Fruit fly (Drosophila melanogaster): ENCODE results near the gene CG34448.

CG34448 gene

DNA sequence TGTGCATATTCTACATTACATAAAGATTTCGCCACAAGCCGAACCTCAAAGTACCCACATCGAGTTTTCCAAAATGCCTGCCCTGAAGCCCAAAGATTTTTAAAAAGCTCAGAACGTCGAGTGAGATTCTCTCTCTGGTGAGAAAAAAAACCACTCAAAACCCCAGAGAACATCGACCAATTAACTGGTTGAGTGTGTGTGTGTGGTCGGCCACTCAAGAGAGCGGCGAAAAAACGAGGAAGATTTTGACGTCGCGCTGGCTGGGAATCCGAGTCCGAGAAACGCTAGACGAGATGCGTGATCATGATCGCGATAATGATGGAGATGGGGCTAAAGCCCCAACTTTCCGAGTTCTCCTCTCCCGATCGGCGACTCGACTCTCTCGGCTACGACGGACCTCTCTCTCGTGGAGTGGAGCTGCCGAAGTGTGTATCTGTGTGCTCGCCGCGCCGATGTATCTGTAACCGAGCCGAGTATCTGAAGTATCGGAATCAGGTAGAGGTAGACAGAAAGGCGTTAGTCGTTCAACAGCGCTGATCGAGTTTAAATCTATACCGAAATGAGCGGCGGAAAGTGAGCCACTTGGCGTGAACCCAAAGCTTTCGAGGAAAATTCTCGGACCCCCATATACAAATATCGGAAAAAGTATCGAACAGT lies 33.1 kb upstream of the CG34448 start (continued):
- no peak for TF ChIP-seq fu2 (GFP tag; optimal IDR thresholded peaks at IDR 0.05)
- TF ChIP-seq cwo (GFP tag; optimal IDR thresholded peaks at IDR 0.05), result no peak
- TF ChIP-seq Stat92E (GFP tag; optimal IDR thresholded peaks at IDR 0.05), result no peak
- TF ChIP-seq CG8944 (GFP tag; optimal IDR thresholded peaks at IDR 0.05), result no peak
- TF ChIP-seq rib (GFP tag; IDR thresholded peaks at IDR 0.05), result no peak
- no peak for TF ChIP-seq Bdp1 (GFP tag; optimal IDR thresholded peaks at IDR 0.05)
- TF ChIP-seq salm (tag; optimal IDR thresholded peaks at IDR 0.05), result no peak
- no peak for TF ChIP-seq twi (tag; optimal IDR thresholded peaks at IDR 0.05)
- no peak for TF ChIP-seq exex (tag; optimal IDR thresholded peaks at IDR 0.05)
- no peak for TF ChIP-seq slp2 (GFP tag; optimal IDR thresholded peaks at IDR 0.05)
- TF ChIP-seq ftz-f1 (GFP tag; optimal IDR thresholded peaks at IDR 0.05), result no peak
- no peak for TF ChIP-seq crp (GFP tag; optimal IDR thresholded peaks at IDR 0.05)
- no peak for TF ChIP-seq dati (GFP tag; IDR thresholded peaks at IDR 0.05)
- TF ChIP-seq p53 (GFP tag; optimal IDR thresholded peaks at IDR 0.05), result no peak
- TF ChIP-seq HHEX (GFP tag; optimal IDR thresholded peaks at IDR 0.05), result no peak
- no peak for TF ChIP-seq slou (GFP tag; optimal IDR thresholded peaks at IDR 0.05)
- TF ChIP-seq CG15269 (tag; optimal IDR thresholded peaks at IDR 0.05), result no peak
- no peak for TF ChIP-seq CG15696 (tag; optimal IDR thresholded peaks at IDR 0.05)
- no peak for TF ChIP-seq Xbp1 (GFP tag; optimal IDR thresholded peaks at IDR 0.05)
- TF ChIP-seq dysf (GFP tag; IDR thresholded peaks at IDR 0.05), result no peak
- peak; percentile 13 for TF ChIP-seq abd-A (tag; optimal IDR thresholded peaks at IDR 0.05)
- no peak for TF ChIP-seq br (optimal IDR thresholded peaks at IDR 0.05)
- TF ChIP-seq CG12104 (GFP tag; optimal IDR thresholded peaks at IDR 0.05), result no peak
- TF ChIP-seq jumu (GFP tag; optimal IDR thresholded peaks at IDR 0.05), result no peak
- TF ChIP-seq CG3847 (GFP tag; IDR thresholded peaks at IDR 0.05), result no peak
- TF ChIP-seq Dll (GFP tag; IDR thresholded peaks at IDR 0.05; ENCODE audit: partially characterized antibody), result peak; percentile 56; the same call in 3 of the 4 replicates
- no peak for TF ChIP-seq CG30020 (tag; optimal IDR thresholded peaks at IDR 0.05)
- TF ChIP-seq ranshi (GFP tag; IDR thresholded peaks at IDR 0.05), result no peak
- TF ChIP-seq CG10274 (GFP tag; optimal IDR thresholded peaks at IDR 0.05), result no peak
- no peak for TF ChIP-seq Pdp1 (GFP tag; optimal IDR thresholded peaks at IDR 0.05)
- no peak for TF ChIP-seq crol (GFP tag; IDR thresholded peaks at IDR 0.05)
- no peak for TF ChIP-seq tna (GFP tag; IDR thresholded peaks at IDR 0.05; ENCODE audit: partially characterized antibody)
- no peak for TF ChIP-seq CG6765 (GFP tag; optimal IDR thresholded peaks at IDR 0.05)
- no peak for TF ChIP-seq CG16813 (GFP tag; IDR thresholded peaks at IDR 0.05; ENCODE audit: partially characterized antibody)
- no peak for TF ChIP-seq CG1529 (GFP tag; optimal IDR thresholded peaks at IDR 0.05)
- TF ChIP-seq kah (GFP tag; optimal IDR thresholded peaks at IDR 0.05), result no peak
- no peak for TF ChIP-seq maf-S (GFP tag; optimal IDR thresholded peaks at IDR 0.05)
- TF ChIP-seq knrl (GFP tag; IDR thresholded peaks at IDR 0.05; ENCODE audit: partially characterized antibody), result no peak
- peak; percentile 56 for TF ChIP-seq sd (tag; optimal IDR thresholded peaks at IDR 0.05)
- no peak for TF ChIP-seq ind (GFP tag; optimal IDR thresholded peaks at IDR 0.05)
- TF ChIP-seq cato (GFP tag; optimal IDR thresholded peaks at IDR 0.05; ENCODE audit: borderline replicate concordance), result no peak
- TF ChIP-seq unc-4 (GFP tag; IDR thresholded peaks at IDR 0.05; ENCODE audit: partially characterized antibody), result peak; percentile 45; the same call in 1 of the 2 replicates
- TF ChIP-seq danr (GFP tag; IDR thresholded peaks at IDR 0.05), result no peak
- peak; percentile 40 for TF ChIP-seq CG10543 (GFP tag; optimal IDR thresholded peaks at IDR 0.05)
- TF ChIP-seq chinmo (GFP tag; IDR thresholded peaks at IDR 0.05; ENCODE audit: partially characterized antibody), result peak; percentile 86; the same call in 3 of the 4 replicates
- TF ChIP-seq H2.0 (GFP tag; IDR thresholded peaks at IDR 0.05), result no peak
- no peak for TF ChIP-seq tup (GFP tag; optimal IDR thresholded peaks at IDR 0.05)
- 0 out of 3 replicates have a peak, but pooled peaks have one; percentile 12 for TF ChIP-seq zfh1 (GFP tag; IDR thresholded peaks at IDR 0.05)
- no peak for TF ChIP-seq Blimp-1 (GFP tag; optimal IDR thresholded peaks at IDR 0.05)
